Worm (Caenorhabditis elegans): ENCODE results near the gene F12A10.1.

DNA sequence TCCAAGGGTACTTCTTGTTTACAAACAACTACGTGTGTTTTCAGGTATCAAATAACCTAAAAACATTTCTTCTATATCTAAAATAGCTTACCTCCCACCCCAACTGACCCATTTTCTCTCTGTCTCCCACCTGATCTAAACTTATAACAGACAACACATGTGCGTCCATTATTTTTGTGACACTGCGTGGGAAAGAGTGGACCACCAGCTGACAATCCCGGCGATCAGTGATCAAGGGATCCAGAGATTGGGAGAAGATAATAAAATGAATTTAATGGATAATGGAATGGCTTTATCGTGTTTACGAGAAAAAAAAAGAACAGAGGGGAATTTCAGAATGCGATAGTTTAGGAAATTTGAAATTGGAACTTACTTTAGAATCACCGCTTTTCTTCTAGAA lies 47.1 kb upstream of the F12A10.1 start:
- TF ChIP-seq ztf-16 (tag; optimal IDR thresholded peaks at IDR 0.05) (no peak), sdc-2 (tag; optimal IDR thresholded peaks at IDR 0.05) (no peak), ceh-22 (tag; optimal IDR thresholded peaks at IDR 0.05) (no peak), unc-55 (GFP tag; optimal IDR thresholded peaks at IDR 0.05) (peak; percentile 77), npax-4 (tag; optimal IDR thresholded peaks at IDR 0.05) (no peak)

Measured in whole organism, late embryonic.